Worm (Caenorhabditis elegans) whole organism, midembryonic: Measurements from ENCODE around the gene H40L08.9.

Experiments used
- T22C8.4 ChIP-seq: fragments of 200-800 bp; sonication (Bioruptor generic); IDR thresholded peaks from 2 replicates; pipeline ENCODE4 v1.3.6; 2022; ENCODE audit warnings: missing genetic modification characterization, missing compliant biosample characterization
- cog-1 ChIP-seq: sonication (generic microtip); optimal IDR thresholded peaks from 2 replicates; lab custom pipeline; 2016; ENCODE audit warnings: missing genetic modification characterization, missing compliant biosample characterization
- flt-1 ChIP-seq: fragments of 200-800 bp; sonication (Bioruptor generic); IDR thresholded peaks from 2 replicates; pipeline ENCODE4 v1.3.6; 2022; ENCODE audit warnings: missing genetic modification characterization, missing compliant biosample characterization
- klf-2 ChIP-seq: fragments of 200-800 bp; sonication (Bioruptor generic); conservative IDR thresholded peaks from 2 replicates; pipeline ENCODE4 v1.3.6; 2022; ENCODE audit warnings: missing genetic modification reagents, missing genetic modification characterization, missing compliant biosample characterization
- med-1 ChIP-seq: sonication (generic microtip); optimal IDR thresholded peaks from 2 replicates; lab custom pipeline; 2017; ENCODE audit warnings: missing genetic modification characterization, mild to moderate bottlenecking, missing compliant biosample characterization, antibody characterized with exemption, missing genetic modification reagents; ENCODE audit not compliant: insufficient read depth
- ref-1 ChIP-seq: fragments of 200-800 bp; sonication (Bioruptor generic); conservative IDR thresholded peaks from 2 replicates; pipeline ENCODE4 v1.3.6; 2022; ENCODE audit warnings: missing genetic modification reagents, missing genetic modification characterization, missing compliant biosample characterization
- tab-1 ChIP-seq: fragments of 200-800 bp; sonication (Bioruptor generic); IDR thresholded peaks from 2 replicates; pipeline ENCODE4 v1.3.6; 2022; ENCODE audit warnings: missing genetic modification characterization, missing compliant biosample characterization
- ztf-23 ChIP-seq: fragments of 200-800 bp; sonication (Bioruptor generic); IDR thresholded peaks from 2 replicates; pipeline ENCODE4 v1.3.6; 2022; ENCODE audit warnings: missing genetic modification reagents, missing genetic modification characterization, missing compliant biosample characterization
- ztf-29 ChIP-seq: fragments of 200-800 bp; sonication (Bioruptor generic); IDR thresholded peaks from 2 replicates; pipeline ENCODE4 v1.3.6; 2022; ENCODE audit warnings: missing genetic modification reagents, missing genetic modification characterization, missing compliant biosample characterization

Gene H40L08.9

ce11 chrX:15078276-15078675, 2.0 kb upstream of the H40L08.9 start:
- TF ChIP-seq T22C8.4 (no peak), klf-2 (GFP tag; lab: Robert Waterston, UW) (no peak), cog-1 (no peak), ref-1 (GFP tag; lab: Robert Waterston, UW) (no peak), tab-1 (GFP tag; lab: Robert Waterston, UW) (no peak)

- TF ChIP-seq T22C8.4: no peak
These were observed 1.4 kb upstream of the H40L08.9 start, which contains the start of the genes H40L08.8, H40L08.2 and H40L08.7 for ce11 chrX:15077597-15078261. Gene H40L08.8 (minus strand): TSS chrX:15077633. Gene H40L08.2 (minus strand): TSS chrX:15077744. Gene H40L08.7 (minus strand): TSS chrX:15077744.

ce11 chrX:15076909-15077308, 629 bp upstream of the H40L08.9 start:
- no peak for TF ChIP-seq klf-2 (GFP tag; lab: Robert Waterston, UW)
- no peak for TF ChIP-seq T22C8.4
- no peak for TF ChIP-seq ztf-29
- TF ChIP-seq tab-1 (GFP tag; lab: Robert Waterston, UW): no peak
- TF ChIP-seq ref-1 (GFP tag; lab: Robert Waterston, UW): no peak
- TF ChIP-seq med-1 (GFP tag; lab: Kevin White, UChicago): no peak
- no peak for TF ChIP-seq ztf-23 (GFP tag; lab: Robert Waterston, UW)
- TF ChIP-seq flt-1: no peak
- no peak for TF ChIP-seq cog-1

ce11 chrX:15075170-15075569, 1.1 kb downstream of the H40L08.9 start:
- TF ChIP-seq ztf-23 (GFP tag; lab: Robert Waterston, UW): no peak
- no peak for TF ChIP-seq med-1 (GFP tag; lab: Kevin White, UChicago)
- no peak for TF ChIP-seq flt-1
- TF ChIP-seq cog-1: no peak
- no peak for TF ChIP-seq T22C8.4

- TF ChIP-seq ztf-23 (GFP tag; lab: Robert Waterston, UW) (no peak), flt-1 (no peak), cog-1 (no peak), tab-1 (GFP tag; lab: Robert Waterston, UW) (no peak), T22C8.4 (no peak), klf-2 (GFP tag; lab: Robert Waterston, UW) (no peak), med-1 (GFP tag; lab: Kevin White, UChicago) (no peak), ztf-29 (no peak), ref-1 (GFP tag; lab: Robert Waterston, UW) (no peak)
These were observed 2.8 kb downstream of the H40L08.9 start for ce11 chrX:15073479-15073878.

ce11 chrX:15072877-15073276, 3.4 kb downstream of the H40L08.9 start:
- TF ChIP-seq tab-1 (GFP tag; lab: Robert Waterston, UW) (no peak), cog-1 (no peak), flt-1 (no peak), klf-2 (GFP tag; lab: Robert Waterston, UW) (no peak), ref-1 (GFP tag; lab: Robert Waterston, UW) (no peak), med-1 (GFP tag; lab: Kevin White, UChicago) (no peak), T22C8.4 (no peak), ztf-23 (GFP tag; lab: Robert Waterston, UW) (no peak), ztf-29 (no peak)

ce11 chrX:15070137-15070536, 6.1 kb downstream of the H40L08.9 start:
- TF ChIP-seq T22C8.4 (no peak), ztf-29 (no peak), med-1 (GFP tag; lab: Kevin White, UChicago) (no peak), flt-1 (no peak), tab-1 (GFP tag; lab: Robert Waterston, UW) (no peak), klf-2 (GFP tag; lab: Robert Waterston, UW) (no peak), cog-1 (no peak)

ce11 chrX:15069242-15069641, 7.0 kb downstream of the H40L08.9 start, which contains the start of gene mam-6:
Gene mam-6 (minus strand): TSS chrX:15069342.
- TF ChIP-seq ztf-29 (no peak), flt-1 (no peak), tab-1 (GFP tag; lab: Robert Waterston, UW) (no peak), cog-1 (no peak), T22C8.4 (no peak)

- TF ChIP-seq klf-2 (GFP tag; lab: Robert Waterston, UW) (no peak), tab-1 (GFP tag; lab: Robert Waterston, UW) (no peak), ztf-29 (no peak), ref-1 (GFP tag; lab: Robert Waterston, UW) (no peak)
These were observed 16.0 kb downstream of the H40L08.9 start, which contains the start of gene fbxa-96 for ce11 chrX:15060303-15060702. Gene fbxa-96 (minus strand): TSS chrX:15060403.

ce11 chrX:15057900-15058299, 18.4 kb downstream of the H40L08.9 start:
- TF ChIP-seq klf-2 (GFP tag; lab: Robert Waterston, UW) (no peak), med-1 (GFP tag; lab: Kevin White, UChicago) (no peak), ref-1 (GFP tag; lab: Robert Waterston, UW) (no peak), cog-1 (no peak), ztf-29 (no peak), T22C8.4 (no peak), ztf-23 (GFP tag; lab: Robert Waterston, UW) (no peak), tab-1 (GFP tag; lab: Robert Waterston, UW) (no peak), flt-1 (no peak)

ce11 chrX:15056737-15057136, 19.5 kb downstream of the H40L08.9 start, which contains the start of gene H03G16.5:
Gene H03G16.5 (minus strand): TSS chrX:15056837.
- TF ChIP-seq T22C8.4: no peak
- TF ChIP-seq cog-1: no peak
- no peak for TF ChIP-seq med-1 (GFP tag; lab: Kevin White, UChicago)
- TF ChIP-seq flt-1: no peak
- TF ChIP-seq tab-1 (GFP tag; lab: Robert Waterston, UW): no peak
- no peak for TF ChIP-seq ztf-29
- no peak for TF ChIP-seq ref-1 (GFP tag; lab: Robert Waterston, UW)
